Worm (Caenorhabditis elegans) whole organism, midembryonic: ENCODE results near the gene T25D10.4.

ENCODE experiments used
- T22C8.4 ChIP-seq: fragments of 200-800 bp; sonication (Bioruptor generic); IDR thresholded peaks from 2 replicates; pipeline ENCODE4 v1.3.6; 2022; ENCODE audit warnings: missing genetic modification characterization, missing compliant biosample characterization
- cog-1 ChIP-seq: sonication (generic microtip); optimal IDR thresholded peaks from 2 replicates; lab custom pipeline; 2016; ENCODE audit warnings: missing genetic modification characterization, missing compliant biosample characterization
- flt-1 ChIP-seq: fragments of 200-800 bp; sonication (Bioruptor generic); IDR thresholded peaks from 2 replicates; pipeline ENCODE4 v1.3.6; 2022; ENCODE audit warnings: missing genetic modification characterization, missing compliant biosample characterization
- klf-2 ChIP-seq: fragments of 200-800 bp; sonication (Bioruptor generic); conservative IDR thresholded peaks from 2 replicates; pipeline ENCODE4 v1.3.6; 2022; ENCODE audit warnings: missing genetic modification reagents, missing genetic modification characterization, missing compliant biosample characterization
- med-1 ChIP-seq: sonication (generic microtip); optimal IDR thresholded peaks from 2 replicates; lab custom pipeline; 2017; ENCODE audit warnings: missing genetic modification characterization, mild to moderate bottlenecking, missing compliant biosample characterization, antibody characterized with exemption, missing genetic modification reagents; ENCODE audit not compliant: insufficient read depth
- ref-1 ChIP-seq: fragments of 200-800 bp; sonication (Bioruptor generic); conservative IDR thresholded peaks from 2 replicates; pipeline ENCODE4 v1.3.6; 2022; ENCODE audit warnings: missing genetic modification reagents, missing genetic modification characterization, missing compliant biosample characterization
- tab-1 ChIP-seq: fragments of 200-800 bp; sonication (Bioruptor generic); IDR thresholded peaks from 2 replicates; pipeline ENCODE4 v1.3.6; 2022; ENCODE audit warnings: missing genetic modification characterization, missing compliant biosample characterization
- ztf-23 ChIP-seq: fragments of 200-800 bp; sonication (Bioruptor generic); IDR thresholded peaks from 2 replicates; pipeline ENCODE4 v1.3.6; 2022; ENCODE audit warnings: missing genetic modification reagents, missing genetic modification characterization, missing compliant biosample characterization
- ztf-29 ChIP-seq: fragments of 200-800 bp; sonication (Bioruptor generic); IDR thresholded peaks from 2 replicates; pipeline ENCODE4 v1.3.6; 2022; ENCODE audit warnings: missing genetic modification reagents, missing genetic modification characterization, missing compliant biosample characterization

DNA sequence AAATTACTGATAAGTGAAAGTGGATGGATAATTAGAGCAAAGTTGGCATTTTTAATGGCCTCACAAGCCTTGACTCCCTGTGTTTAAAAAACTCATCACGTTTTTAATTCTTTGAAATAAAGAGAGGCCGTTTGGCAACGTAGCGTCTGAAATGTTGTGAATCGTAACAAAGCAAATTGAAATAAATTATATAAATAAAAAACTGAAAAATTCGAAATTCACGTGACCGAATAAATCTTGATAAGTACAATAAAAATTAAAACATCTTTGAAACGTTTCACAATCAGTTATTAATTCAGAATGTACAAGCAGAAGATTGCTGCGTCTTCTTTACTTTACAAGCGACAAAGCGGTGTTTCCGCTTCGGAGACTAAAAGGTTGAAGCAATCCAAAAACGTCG lies 12.7 kb upstream of the T25D10.4 start, which contains the start of gene K03H9.3:
- TF ChIP-seq flt-1 (GFP tag; lab: Robert Waterston, UW) (no peak), tab-1 (no peak), ztf-29 (no peak), med-1 (GFP tag; lab: Kevin White, UChicago) (no peak), T22C8.4 (no peak), ref-1 (GFP tag; lab: Robert Waterston, UW) (no peak), ztf-23 (GFP tag; lab: Robert Waterston, UW) (no peak), klf-2 (GFP tag; lab: Robert Waterston, UW) (no peak), cog-1 (tag; lab: Kevin White, UChicago) (no peak)
